Worm (Caenorhabditis elegans) whole organism, late embryonic: Measurements from ENCODE around the gene npp-18.

ENCODE experiments used
- K09A11.1 ChIP-seq: sonication (generic microtip); optimal IDR thresholded peaks from 2 replicates; lab custom pipeline; 2017; ENCODE audit warnings: antibody characterized with exemption, mild to moderate bottlenecking, missing genetic modification characterization, missing compliant biosample characterization; ENCODE audit not compliant: insufficient read depth
- ceh-19 ChIP-seq: fragments of 200-800 bp; sonication (Bioruptor generic); optimal IDR thresholded peaks from 2 replicates; lab custom pipeline; 2018; ENCODE audit warnings: mild to moderate bottlenecking, missing genetic modification characterization, missing compliant biosample characterization
- ceh-48 ChIP-seq: sonication (generic microtip); optimal IDR thresholded peaks from 2 replicates; lab custom pipeline; 2016; ENCODE audit warnings: missing genetic modification characterization, inconsistent platforms, missing compliant biosample characterization
- dve-1 ChIP-seq: sonication (generic microtip); optimal IDR thresholded peaks from 2 replicates; lab custom pipeline; 2017; ENCODE audit warnings: antibody characterized with exemption, mild to moderate bottlenecking, missing genetic modification characterization, missing compliant biosample characterization
- lin-11 ChIP-seq: fragments of 200-800 bp; sonication (Bioruptor generic); optimal IDR thresholded peaks from 2 replicates; lab custom pipeline; 2018; ENCODE audit warnings: mild to moderate bottlenecking, missing genetic modification characterization, missing compliant biosample characterization
- pha-4 ChIP-seq: fragments of 150-350 bp; optimal IDR thresholded peaks from 2 replicates; lab custom pipeline; 2018; ENCODE audit warnings: missing biosample characterization, missing genetic modification reagents, missing genetic modification characterization
- pqm-1 ChIP-seq: sonication (generic microtip); optimal IDR thresholded peaks from 2 replicates; lab custom pipeline; 2016; ENCODE audit warnings: missing genetic modification characterization, missing compliant biosample characterization
- rnt-1 ChIP-seq: sonication (generic microtip); optimal IDR thresholded peaks from 2 replicates; lab custom pipeline; 2016; ENCODE audit warnings: missing genetic modification characterization, missing compliant biosample characterization
- ztf-16 ChIP-seq: sonication (generic microtip); optimal IDR thresholded peaks from 2 replicates; lab custom pipeline; 2017; ENCODE audit warnings: missing genetic modification characterization, missing compliant biosample characterization

DNA sequence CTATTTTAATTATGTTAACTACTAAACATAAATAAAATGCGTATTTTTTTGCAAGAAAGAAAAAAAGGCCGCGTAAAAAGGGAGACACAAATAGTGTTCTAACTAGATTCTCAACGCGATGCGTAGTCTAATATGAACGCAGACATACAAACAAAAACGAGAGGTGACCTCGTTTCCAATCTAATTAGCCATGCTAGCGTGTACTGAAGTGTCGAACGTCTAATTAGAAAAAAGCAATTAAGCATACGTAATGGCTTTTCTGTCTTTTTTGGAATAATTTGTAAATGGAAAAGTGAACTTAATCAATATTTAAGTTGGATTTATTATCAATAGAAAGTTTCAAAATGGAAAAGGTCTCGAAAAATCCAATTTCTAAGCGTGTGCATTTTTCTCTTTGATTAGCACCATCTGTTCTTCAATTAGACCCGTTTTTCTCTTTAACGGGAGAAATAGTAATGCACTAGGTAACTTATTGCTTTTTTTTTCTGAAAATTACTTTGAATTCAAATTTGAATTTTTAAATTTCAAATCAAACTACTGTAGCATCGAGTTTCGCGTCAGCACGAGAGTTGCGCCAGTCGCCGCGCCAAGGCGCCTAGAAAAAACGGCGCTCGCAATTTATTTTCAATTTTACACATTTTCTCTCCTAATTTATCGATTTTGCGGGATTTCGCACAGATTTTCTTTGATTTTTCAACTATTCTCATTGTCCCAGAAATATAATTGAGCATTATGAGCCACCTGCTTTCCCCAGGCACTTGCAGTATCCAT, 44.0 kb downstream of the npp-18 start:
- TF ChIP-seq ceh-48 (tag; lab: Kevin White, UChicago) = no peak
- no peak for TF ChIP-seq rnt-1
- TF ChIP-seq dve-1 (tag; lab: Kevin White, UChicago) = no peak
- TF ChIP-seq pqm-1 (tag; lab: Kevin White, UChicago) = no peak
- no peak for TF ChIP-seq ztf-16 (tag; lab: Kevin White, UChicago)
- TF ChIP-seq pha-4 = no peak
- no peak for TF ChIP-seq K09A11.1
- TF ChIP-seq lin-11 (tag; lab: Kevin White, UChicago) = no peak
- TF ChIP-seq ceh-19 (GFP tag; lab: Kevin White, UChicago) = no peak
